Worm (Caenorhabditis elegans): Measurements from ENCODE around the gene ippk-1.

ce11 chrII:12053486-12053885, 10.8 kb downstream of the ippk-1 start:
- TF ChIP-seq W03F9.2 (tag; optimal IDR thresholded peaks at IDR 0.05) (no peak), him-1 (tag; optimal IDR thresholded peaks at IDR 0.05) (no peak)

Measured in whole organism, L4/young adult.